Fruit fly (Drosophila melanogaster) S2 (cell line): Measurements from ENCODE around the gene CCAP-R.

Experiments used
- CG8478 ChIP-seq: fragments of >200 bp; optimal IDR thresholded peaks from 2 replicates; lab custom pipeline; 2018
- CTCF ChIP-seq, 2 experiments: fragments of >200 bp; optimal IDR thresholded peaks; 2 replicates each; lab custom pipeline; 2018

DNA sequence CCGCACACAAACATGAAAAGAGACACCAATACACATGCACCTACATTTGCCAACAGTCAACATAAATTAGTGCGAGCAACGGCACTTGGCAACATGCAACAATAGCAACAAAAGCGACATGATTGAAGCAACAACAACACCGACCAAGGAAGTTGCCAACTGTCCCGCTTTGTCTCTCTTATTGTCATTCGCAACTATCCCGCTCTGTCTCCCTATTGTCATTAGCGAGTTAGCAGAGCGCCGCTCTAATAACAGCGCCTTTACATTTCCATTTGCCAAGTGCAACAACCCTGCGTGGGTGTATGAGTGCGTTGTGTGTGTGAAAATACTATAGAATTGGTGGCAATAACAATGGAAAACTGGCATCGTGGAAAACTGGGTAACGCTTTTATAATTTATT lies 72.2 kb downstream of the CCAP-R start:
- TF ChIP-seq CTCF (optimal IDR thresholded peaks at IDR 0.05; lab: Kevin White, UChicago): no peak
- TF ChIP-seq CG8478: no peak
